Fruit fly (Drosophila melanogaster): Measurements from ENCODE around the gene CG16812.
"Not testable (repeated sequence)": the region's sequence is repeated elsewhere in the genome, so short reads cannot be mapped to it uniquely, and the experiment has no call there.

- not testable (repeated sequence) for TF ChIP-seq CTCF, CG8478 (optimal IDR thresholded peaks at IDR 0.05)
These were observed 10.6 kb upstream of the CG16812 start, which contains the start of gene CG15482 for dm6 chr2L:13211764-13212265.
